Worm (Caenorhabditis elegans) whole organism, young adult: ENCODE measurements around the gene C07D10.5.

Source experiments
- B0035.1 ChIP-seq: sonication (generic microtip); optimal IDR thresholded peaks from 2 replicates; lab custom pipeline; 2016; ENCODE audit warnings: missing genetic modification characterization, mild to moderate bottlenecking, missing compliant biosample characterization, missing genotype, missing genetic modification reagents
- F23B12.7 ChIP-seq: sonication (generic microtip); optimal IDR thresholded peaks from 2 replicates; lab custom pipeline; 2017; ENCODE audit warnings: missing genetic modification characterization, mild to moderate bottlenecking, missing compliant biosample characterization, antibody characterized with exemption, moderate library complexity; ENCODE audit not compliant: insufficient read depth
- F33H1.4 ChIP-seq: fragments of 200-800 bp; sonication (Bioruptor generic); IDR thresholded peaks from 2 replicates; pipeline ENCODE4 v1.3.6; 2022; ENCODE audit warnings: missing genetic modification reagents, missing genetic modification characterization, missing compliant biosample characterization
- K11D2.4 ChIP-seq: fragments of 200-800 bp; sonication (Bioruptor generic); IDR thresholded peaks from 2 replicates; pipeline ENCODE4 v1.3.6; 2022; ENCODE audit warnings: missing genetic modification reagents, missing genetic modification characterization, missing compliant biosample characterization
- dpl-1 ChIP-seq: fragments of 150-350 bp; optimal IDR thresholded peaks from 2 replicates; lab custom pipeline; 2014; ENCODE audit warnings: missing biosample characterization, missing genetic modification reagents, missing genetic modification characterization
- fkh-3 ChIP-seq: sonication (generic microtip); optimal IDR thresholded peaks from 2 replicates; lab custom pipeline; 2016; ENCODE audit warnings: mild to moderate bottlenecking, missing genetic modification characterization, missing compliant biosample characterization
- hlh-26 ChIP-seq: fragments of 200-800 bp; sonication (Bioruptor generic); conservative IDR thresholded peaks from 2 replicates; pipeline ENCODE4 v1.3.6; 2022; ENCODE audit warnings: missing genetic modification reagents, missing genetic modification characterization, missing compliant biosample characterization
- hmg-20 ChIP-seq: fragments of 200-800 bp; sonication (Bioruptor generic); IDR thresholded peaks from 2 replicates; pipeline ENCODE4 v1.3.6; 2022; ENCODE audit warnings: missing genetic modification reagents, missing genetic modification characterization, missing compliant biosample characterization
- lin-35 ChIP-seq, 3 experiments: fragments of 150-350 bp in 2 of 3; sonication (generic microtip) in 1 of 3; optimal IDR thresholded peaks; 2 replicates each; lab custom pipeline; 2014 to 2018; ENCODE audit warnings: missing biosample characterization in 3 of 3, missing genetic modification characterization in 3 of 3, missing genetic modification reagents in 3 of 3
- mes-4 ChIP-seq: sonication (generic microtip); optimal IDR thresholded peaks from 2 replicates; lab custom pipeline; 2016; ENCODE audit warnings: missing genotype, missing genetic modification characterization, missing compliant biosample characterization

ce11 chrII:7381142-7381611 is at the start of gene C07D10.5:
- TF ChIP-seq mes-4 (no peak), lin-35 (GFP tag; optimal IDR thresholded peaks at IDR 0.05; lab: Kevin White, UChicago) (no peak), B0035.1 (tag; lab: Kevin White, UChicago) (no peak), K11D2.4 (GFP tag; lab: Robert Waterston, UW) (no peak), F33H1.4 (no peak), hlh-26 (GFP tag; lab: Robert Waterston, UW) (no peak), F23B12.7 (tag; lab: Kevin White, UChicago) (no peak), fkh-3 (tag; lab: Kevin White, UChicago) (no peak), dpl-1 (GFP tag; lab: Kevin White, UChicago) (no peak), hmg-20 (no peak)
